Fruit fly (Drosophila melanogaster): ENCODE measurements around the gene CG14445.

CG14445 gene

dm6 chrX:6267187-6267711 is 30.1 kb downstream of the CG14445 start, which contains the start of gene schlank (continued):
- no peak for TF ChIP-seq abd-A (tag; optimal IDR thresholded peaks at IDR 0.05)
- TF ChIP-seq CG1233 (GFP tag; optimal IDR thresholded peaks at IDR 0.05) = peak; percentile 2
- TF ChIP-seq CG10321 (GFP tag; IDR thresholded peaks at IDR 0.05) = no peak
- peak; percentile 47 for TF ChIP-seq Oaz (GFP tag; IDR thresholded peaks at IDR 0.05)
- peak; percentile 30 for TF ChIP-seq Dp (GFP tag; optimal IDR thresholded peaks at IDR 0.05)
- no peak for TF ChIP-seq sens-2 (GFP tag; IDR thresholded peaks at IDR 0.05)
- no peak for TF ChIP-seq CG2875 (GFP tag; optimal IDR thresholded peaks at IDR 0.05)
- TF ChIP-seq wor (GFP tag; IDR thresholded peaks at IDR 0.05) = no peak
- TF ChIP-seq ATbp (GFP tag; optimal IDR thresholded peaks at IDR 0.05) = no peak
- TF ChIP-seq otp (GFP tag; IDR thresholded peaks at IDR 0.05) = 0 out of 3 replicates have a peak, but pooled peaks have one; percentile 12
- TF ChIP-seq fru (optimal IDR thresholded peaks at IDR 0.05) = no peak
- no peak for TF ChIP-seq ab (GFP tag; optimal IDR thresholded peaks at IDR 0.05)
- peak; percentile 25 for TF ChIP-seq CG8924 (tag; optimal IDR thresholded peaks at IDR 0.05)
- no peak for TF ChIP-seq CG13123 (GFP tag; optimal IDR thresholded peaks at IDR 0.05)
- peak; percentile 56 for TF ChIP-seq CG31224 (GFP tag; IDR thresholded peaks at IDR 0.05)
- TF ChIP-seq CG10209 (GFP tag; optimal IDR thresholded peaks at IDR 0.05) = peak; percentile 17
- no peak; the same call in 1 of the 2 replicates for TF ChIP-seq CG7372 (GFP tag; IDR thresholded peaks at IDR 0.05)
- TF ChIP-seq croc (GFP tag; conservative IDR thresholded peaks at IDR 0.05) = peak; percentile 28; the same call in 1 of the 3 replicates
- no peak for TF ChIP-seq cas (GFP tag; IDR thresholded peaks at IDR 0.05)
- TF ChIP-seq CG10654 (GFP tag; optimal IDR thresholded peaks at IDR 0.05) = peak; percentile 40
- TF ChIP-seq gcm2 (GFP tag; optimal IDR thresholded peaks at IDR 0.05) = no peak
- TF ChIP-seq exex (tag; optimal IDR thresholded peaks at IDR 0.05) = no peak
- peak; percentile 55 for TF ChIP-seq az2 (GFP tag; optimal IDR thresholded peaks at IDR 0.05)
- peak; percentile 62 for TF ChIP-seq chn (GFP tag; optimal IDR thresholded peaks at IDR 0.05)
- TF ChIP-seq Hmx (GFP tag; optimal IDR thresholded peaks at IDR 0.05) = no peak
- no peak for TF ChIP-seq CrebB (tag; optimal IDR thresholded peaks at IDR 0.05)
- TF ChIP-seq CG6654 (GFP tag; optimal IDR thresholded peaks at IDR 0.05) = no peak
- no peak for TF ChIP-seq dmrt99B (tag; optimal IDR thresholded peaks at IDR 0.05)
- no peak for TF ChIP-seq usp (GFP tag; optimal IDR thresholded peaks at IDR 0.05)
- TF ChIP-seq phol (tag; optimal IDR thresholded peaks at IDR 0.05) = peak; percentile 61
- no peak for TF ChIP-seq CG8281 (tag; optimal IDR thresholded peaks at IDR 0.05)
- no peak for TF ChIP-seq CG7271 (tag; optimal IDR thresholded peaks at IDR 0.05)
- no peak for TF ChIP-seq crol (GFP tag; IDR thresholded peaks at IDR 0.05)
- TF ChIP-seq CG4707 (GFP tag; optimal IDR thresholded peaks at IDR 0.05) = no peak
- peak; percentile 14 for TF ChIP-seq p53 (GFP tag; optimal IDR thresholded peaks at IDR 0.05)
- TF ChIP-seq hth (optimal IDR thresholded peaks at IDR 0.05) = no peak
- TF ChIP-seq chm (GFP tag; IDR thresholded peaks at IDR 0.05) = no peak; the same call in 1 of the 2 replicates
- TF ChIP-seq CG2116 (GFP tag; optimal IDR thresholded peaks at IDR 0.05) = no peak
- TF ChIP-seq CG17612 (GFP tag; IDR thresholded peaks at IDR 0.05) = peak; percentile 45; the same call in 1 of the 2 replicates
- TF ChIP-seq wdn (GFP tag; IDR thresholded peaks at IDR 0.05) = peak; percentile 56
- TF ChIP-seq NfI (GFP tag; optimal IDR thresholded peaks at IDR 0.05) = peak; percentile 50
- TF ChIP-seq amos (GFP tag; IDR thresholded peaks at IDR 0.05; ENCODE audit: partially characterized antibody) = peak; percentile 11; the same call in 1 of the 2 replicates
- no peak for TF ChIP-seq CkIIα-i1 (GFP tag; IDR thresholded peaks at IDR 0.05)
- peak; percentile 40 for TF ChIP-seq CG12219 (GFP tag; optimal IDR thresholded peaks at IDR 0.05)
- TF ChIP-seq CHES-1-like (GFP tag; optimal IDR thresholded peaks at IDR 0.05) = peak; percentile 9
- TF ChIP-seq CG13424 (tag; optimal IDR thresholded peaks at IDR 0.05) = peak; percentile 53
- TF ChIP-seq CG17802 (tag; optimal IDR thresholded peaks at IDR 0.05) = no peak
- TF ChIP-seq CG1603 (tag; optimal IDR thresholded peaks at IDR 0.05) = peak; percentile 45
- TF ChIP-seq CG5245 (GFP tag; optimal IDR thresholded peaks at IDR 0.05) = no peak
- TF ChIP-seq psq (GFP tag; optimal IDR thresholded peaks at IDR 0.05) = no peak
- peak; percentile 62 for TF ChIP-seq bab2 (GFP tag; optimal IDR thresholded peaks at IDR 0.05)
- TF ChIP-seq CG11723 (GFP tag; optimal IDR thresholded peaks at IDR 0.05) = peak; percentile 28

All from whole organism, embryonic.